ENCODE assay signal across 2 fruit fly cellular contexts in the genomic region with DNA sequence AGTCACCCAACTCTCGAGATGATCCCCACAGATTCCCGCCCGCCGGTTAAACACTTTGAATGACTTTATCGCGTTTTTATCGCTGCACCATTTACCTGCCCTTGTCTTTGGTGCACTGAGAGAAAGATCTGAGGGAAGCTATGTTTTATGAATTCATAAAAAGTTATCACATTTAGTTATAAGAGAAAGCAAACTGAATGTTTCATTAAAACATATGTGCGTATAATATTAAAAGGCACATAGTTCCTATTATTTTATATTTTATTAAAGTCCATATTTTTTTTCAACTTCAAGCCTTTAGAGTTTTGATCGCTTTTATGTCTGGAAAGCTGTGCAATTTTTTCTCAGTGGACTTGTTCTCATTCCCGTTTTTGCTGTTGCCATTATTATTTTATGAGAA.
TF ChIP-seq lines count a peak whose summit lies in the region.

No protein-coding gene starts in this region.

TF ChIP-seq in whole organism, embryonic, 481 proteins besides CTCF, POLR2A, EP300 and RAD21 (continued from another document):
- TF ChIP-seq CG17361 (GFP tag; IDR thresholded peaks at IDR 0.05; lab: Robert Waterston, UW) (peak; percentile 39; the same call in 1 of the 3 replicates), E2f2 (GFP tag; IDR thresholded peaks at IDR 0.05; lab: Robert Waterston, UW) (no peak), CoRest (tag; optimal IDR thresholded peaks at IDR 0.05; lab: Kevin White, UChicago) (peak; percentile 32), CG3995 (GFP tag; optimal IDR thresholded peaks at IDR 0.05; lab: Kevin White, UChicago) (no peak), stc (GFP tag; IDR thresholded peaks at IDR 0.05; lab: Robert Waterston, UW) (no peak), zen2 (GFP tag; IDR thresholded peaks at IDR 0.05; lab: Robert Waterston, UW; ENCODE audit: partially characterized antibody) (no peak), CG9437 (GFP tag; optimal IDR thresholded peaks at IDR 0.05; lab: Kevin White, UChicago) (no peak), CG2678 (tag; optimal IDR thresholded peaks at IDR 0.05; lab: Kevin White, UChicago) (peak; percentile 39), CG7839 (tag; optimal IDR thresholded peaks at IDR 0.05; lab: Kevin White, UChicago) (peak; percentile 50), pum (GFP tag; optimal IDR thresholded peaks at IDR 0.05; lab: Kevin White, UChicago) (no peak), dysf (GFP tag; IDR thresholded peaks at IDR 0.05; lab: Robert Waterston, UW) (0 out of 3 replicates have a peak, but pooled peaks have one; percentile 36), Hr51 (GFP tag; optimal IDR thresholded peaks at IDR 0.05; lab: Kevin White, UChicago) (peak in 1 of 2 experiments; percentile 38), CG13424 (tag; optimal IDR thresholded peaks at IDR 0.05; lab: Kevin White, UChicago) (peak; percentile 18), ewg (GFP tag; optimal IDR thresholded peaks at IDR 0.05; lab: Kevin White, UChicago) (no peak), CG18599 (GFP tag; optimal IDR thresholded peaks at IDR 0.05; lab: Kevin White, UChicago) (peak; percentile 19), Meics (GFP tag; optimal IDR thresholded peaks at IDR 0.05; lab: Kevin White, UChicago) (peak; percentile 19), Atf6 (GFP tag; IDR thresholded peaks at IDR 0.05; lab: Robert Waterston, UW) (no peak), Sox102F (GFP tag; optimal IDR thresholded peaks at IDR 0.05; lab: Kevin White, UChicago) (peak; percentile 9), peb (GFP tag; IDR thresholded peaks at IDR 0.05; lab: Robert Waterston, UW) (no peak), gem (tag; optimal IDR thresholded peaks at IDR 0.05; lab: Kevin White, UChicago) (peak; percentile 52), tio (GFP tag; optimal IDR thresholded peaks at IDR 0.05; lab: Kevin White, UChicago) (peak; percentile 3), CG34224 (GFP tag; IDR thresholded peaks at IDR 0.05; lab: Robert Waterston, UW; ENCODE audit: partially characterized antibody) (no peak), yki (optimal IDR thresholded peaks at IDR 0.05; lab: Kevin White, UChicago) (no peak), nmo (GFP tag; optimal IDR thresholded peaks at IDR 0.05; lab: Kevin White, UChicago) (peak; percentile 28), Ets65A (GFP tag; lab: Kevin White, UChicago) (no peak), zfh1 (GFP tag; IDR thresholded peaks at IDR 0.05; lab: Robert Waterston, UW) (no peak), CG12155 (GFP tag; optimal IDR thresholded peaks at IDR 0.05; lab: Kevin White, UChicago) (no peak), dmrt99B (tag; optimal IDR thresholded peaks at IDR 0.05; lab: Kevin White, UChicago) (peak; percentile 50), CG17186 (GFP tag; optimal IDR thresholded peaks at IDR 0.05; lab: Kevin White, UChicago) (no peak), Nf-YB (GFP tag; optimal IDR thresholded peaks at IDR 0.05; lab: Kevin White, UChicago) (no peak), H15 (GFP tag; IDR thresholded peaks at IDR 0.05; lab: Robert Waterston, UW) (no peak), CG30403 (GFP tag; optimal IDR thresholded peaks at IDR 0.05; lab: Kevin White, UChicago) (peak; percentile 9), CG15073 (GFP tag; optimal IDR thresholded peaks at IDR 0.05; lab: Kevin White, UChicago) (no peak), CG12391 (tag; optimal IDR thresholded peaks at IDR 0.05; lab: Kevin White, UChicago) (peak; percentile 27), bsh (GFP tag; optimal IDR thresholded peaks at IDR 0.05; lab: Kevin White, UChicago) (peak in 1 of 2 experiments; percentile 19), Ptx1 (GFP tag; IDR thresholded peaks at IDR 0.05; lab: Robert Waterston, UW) (peak; percentile 38; the same call in 1 of the 2 replicates), CG8089 (GFP tag; optimal IDR thresholded peaks at IDR 0.05; lab: Kevin White, UChicago) (no peak), danr (GFP tag; IDR thresholded peaks at IDR 0.05; lab: Robert Waterston, UW) (no peak), BtbVII (GFP tag; optimal IDR thresholded peaks at IDR 0.05; lab: Kevin White, UChicago) (no peak), cato (GFP tag; optimal IDR thresholded peaks at IDR 0.05; lab: Kevin White, UChicago; ENCODE audit: borderline replicate concordance) (no peak), CG11695 (GFP tag; IDR thresholded peaks at IDR 0.05; lab: Robert Waterston, UW) (no peak), CG14014 (GFP tag; IDR thresholded peaks at IDR 0.05; lab: Robert Waterston, UW) (no peak), Nf-YA (GFP tag; IDR thresholded peaks at IDR 0.05; lab: Robert Waterston, UW) (no peak), CG2712 (tag; optimal IDR thresholded peaks at IDR 0.05; lab: Kevin White, UChicago) (peak; percentile 8), CG4328 (GFP tag; optimal IDR thresholded peaks at IDR 0.05; lab: Kevin White, UChicago) (no peak), sens (GFP tag; lab: Kevin White, UChicago) (peak; percentile 24), CG10979 (tag; optimal IDR thresholded peaks at IDR 0.05; lab: Kevin White, UChicago) (peak; percentile 8), CG17568 (GFP tag; optimal IDR thresholded peaks at IDR 0.05; lab: Kevin White, UChicago) (no peak), CG16863 (GFP tag; optimal IDR thresholded peaks at IDR 0.05; lab: Kevin White, UChicago) (no peak), CG11504 (tag; optimal IDR thresholded peaks at IDR 0.05; lab: Kevin White, UChicago) (peak; percentile 59), row (GFP tag; IDR thresholded peaks at IDR 0.05; lab: Robert Waterston, UW) (peak; percentile 35; the same call in 1 of the 3 replicates), CG31441 (GFP tag; IDR thresholded peaks at IDR 0.05; lab: Robert Waterston, UW) (0 out of 2 replicates have a peak, but pooled peaks have one; percentile 28), CG2875 (GFP tag; optimal IDR thresholded peaks at IDR 0.05; lab: Kevin White, UChicago) (no peak), grau (tag; optimal IDR thresholded peaks at IDR 0.05; lab: Kevin White, UChicago) (peak; percentile 38), CG4404 (GFP tag; IDR thresholded peaks at IDR 0.05; lab: Robert Waterston, UW) (no peak), phol (tag; optimal IDR thresholded peaks at IDR 0.05; lab: Kevin White, UChicago) (peak; percentile 25), Stat92E (GFP tag; optimal IDR thresholded peaks at IDR 0.05; lab: Kevin White, UChicago) (no peak), slbo (GFP tag; IDR thresholded peaks at IDR 0.05; lab: Robert Waterston, UW) (peak; percentile 14; the same call in 1 of the 2 replicates)

TF ChIP-seq in whole organism, prepupa, 60 proteins besides CTCF, POLR2A, EP300 and RAD21 (continued from another document):
- peak; percentile 39 for TF ChIP-seq achi (GFP tag; optimal IDR thresholded peaks at IDR 0.05; lab: Kevin White, UChicago)
- peak; percentile 42 for TF ChIP-seq CG10669 (GFP tag; optimal IDR thresholded peaks at IDR 0.05; lab: Kevin White, UChicago)
- peak; percentile 48 for TF ChIP-seq CG8632 (GFP tag; optimal IDR thresholded peaks at IDR 0.05; lab: Kevin White, UChicago)
- TF ChIP-seq Hr4 (GFP tag; optimal IDR thresholded peaks at IDR 0.05; lab: Kevin White, UChicago), result no peak
- TF ChIP-seq pdm3 (GFP tag; optimal IDR thresholded peaks at IDR 0.05; lab: Kevin White, UChicago), result peak; percentile 52
- TF ChIP-seq CG32006 (GFP tag; optimal IDR thresholded peaks at IDR 0.05; lab: Kevin White, UChicago), result peak; percentile 20
- no peak for TF ChIP-seq dac (GFP tag; optimal IDR thresholded peaks at IDR 0.05; lab: Kevin White, UChicago)
- TF ChIP-seq Met (GFP tag; optimal IDR thresholded peaks at IDR 0.05; lab: Kevin White, UChicago), result peak; percentile 59
- no peak for TF ChIP-seq Hr38 (GFP tag; optimal IDR thresholded peaks at IDR 0.05; lab: Kevin White, UChicago)
- peak; percentile 52 for TF ChIP-seq CG34406 (GFP tag; optimal IDR thresholded peaks at IDR 0.05; lab: Kevin White, UChicago)
- no peak for TF ChIP-seq CG8119 (GFP tag; IDR thresholded peaks at IDR 0.05; lab: Robert Waterston, UW)
- no peak for TF ChIP-seq CG11294 (GFP tag; IDR thresholded peaks at IDR 0.05; lab: Robert Waterston, UW)
- TF ChIP-seq eg (GFP tag; IDR thresholded peaks at IDR 0.05; lab: Robert Waterston, UW), result no peak
- TF ChIP-seq CG7368 (GFP tag; optimal IDR thresholded peaks at IDR 0.05; lab: Kevin White, UChicago), result peak; percentile 23
- TF ChIP-seq CG1621 (tag; optimal IDR thresholded peaks at IDR 0.05; lab: Kevin White, UChicago), result no peak
- TF ChIP-seq Ets96B (tag; optimal IDR thresholded peaks at IDR 0.05; lab: Kevin White, UChicago), result peak; percentile 49
- TF ChIP-seq dsx (GFP tag; optimal IDR thresholded peaks at IDR 0.05; lab: Kevin White, UChicago; ENCODE audit: poor library complexity, severe bottlenecking), result peak; percentile 14
- TF ChIP-seq Hr39 (GFP tag; optimal IDR thresholded peaks at IDR 0.05; lab: Kevin White, UChicago), result peak; percentile 28
- TF ChIP-seq CG3919 (GFP tag; optimal IDR thresholded peaks at IDR 0.05; lab: Kevin White, UChicago), result peak; percentile 46
- TF ChIP-seq cyc (GFP tag; optimal IDR thresholded peaks at IDR 0.05; lab: Kevin White, UChicago), result peak; percentile 43
- no peak for TF ChIP-seq CG11762 (GFP tag; optimal IDR thresholded peaks at IDR 0.05; lab: Kevin White, UChicago; ENCODE audit: insufficient read depth)
- no peak for TF ChIP-seq net (GFP tag; optimal IDR thresholded peaks at IDR 0.05; lab: Kevin White, UChicago)
- peak; percentile 57 for TF ChIP-seq Smox (GFP tag; optimal IDR thresholded peaks at IDR 0.05; lab: Kevin White, UChicago)
- TF ChIP-seq Ets21C (GFP tag; optimal IDR thresholded peaks at IDR 0.05; lab: Kevin White, UChicago), result peak; percentile 19
- TF ChIP-seq acj6 (GFP tag; optimal IDR thresholded peaks at IDR 0.05; lab: Kevin White, UChicago), result peak; percentile 31
- TF ChIP-seq spab (GFP tag; optimal IDR thresholded peaks at IDR 0.05; lab: Kevin White, UChicago), result peak; percentile 14
- peak; percentile 58 for TF ChIP-seq esn (GFP tag; optimal IDR thresholded peaks at IDR 0.05; lab: Kevin White, UChicago)
- TF ChIP-seq Sox14 (GFP tag; optimal IDR thresholded peaks at IDR 0.05; lab: Kevin White, UChicago), result peak; percentile 27
- no peak for TF ChIP-seq salr (GFP tag; optimal IDR thresholded peaks at IDR 0.05; lab: Kevin White, UChicago)
- peak; percentile 19 for TF ChIP-seq CG8319 (GFP tag; optimal IDR thresholded peaks at IDR 0.05; lab: Kevin White, UChicago)
- TF ChIP-seq CG4318 (GFP tag; optimal IDR thresholded peaks at IDR 0.05; lab: Kevin White, UChicago), result no peak
- no peak for TF ChIP-seq CG15336 (GFP tag; IDR thresholded peaks at IDR 0.05; lab: Robert Waterston, UW)
- no peak for TF ChIP-seq fkh (GFP tag; optimal IDR thresholded peaks at IDR 0.05; lab: Kevin White, UChicago)
- peak; percentile 79 for TF ChIP-seq svp (GFP tag; lab: Kevin White, UChicago)
- TF ChIP-seq Lpt (GFP tag; optimal IDR thresholded peaks at IDR 0.05; lab: Kevin White, UChicago), result no peak
- TF ChIP-seq CG6276 (GFP tag; optimal IDR thresholded peaks at IDR 0.05; lab: Kevin White, UChicago), result no peak
- TF ChIP-seq CG16779 (tag; optimal IDR thresholded peaks at IDR 0.05; lab: Kevin White, UChicago), result no peak
